Fruit fly (Drosophila melanogaster): Measurements from ENCODE around the gene CG14109.

dm6 chr3L:13479204-13479600, 38.5 kb downstream of the CG14109 start:
- TF ChIP-seq fd3F (GFP tag; optimal IDR thresholded peaks at IDR 0.05) (no peak), CG10267 (tag; optimal IDR thresholded peaks at IDR 0.05) (no peak), CG3726 (GFP tag; IDR thresholded peaks at IDR 0.05) (no peak), Awh (GFP tag; IDR thresholded peaks at IDR 0.05) (no peak), gcm (GFP tag; optimal IDR thresholded peaks at IDR 0.05) (no peak), HLH54F (GFP tag; optimal IDR thresholded peaks at IDR 0.05) (no peak), CG6272 (GFP tag; IDR thresholded peaks at IDR 0.05) (no peak), CG30431 (GFP tag; optimal IDR thresholded peaks at IDR 0.05) (no peak), lov (optimal IDR thresholded peaks at IDR 0.05) (no peak), lov (GFP tag; IDR thresholded peaks at IDR 0.05) (no peak), fru (optimal IDR thresholded peaks at IDR 0.05) (no peak), CoRest (tag; optimal IDR thresholded peaks at IDR 0.05) (no peak), CG15011 (GFP tag; optimal IDR thresholded peaks at IDR 0.05) (no peak), CG10431 (GFP tag; optimal IDR thresholded peaks at IDR 0.05) (no peak), Mes4 (GFP tag; optimal IDR thresholded peaks at IDR 0.05) (no peak)
